Fruit fly (Drosophila melanogaster): ENCODE measurements around the gene Spn28B.

DNA sequence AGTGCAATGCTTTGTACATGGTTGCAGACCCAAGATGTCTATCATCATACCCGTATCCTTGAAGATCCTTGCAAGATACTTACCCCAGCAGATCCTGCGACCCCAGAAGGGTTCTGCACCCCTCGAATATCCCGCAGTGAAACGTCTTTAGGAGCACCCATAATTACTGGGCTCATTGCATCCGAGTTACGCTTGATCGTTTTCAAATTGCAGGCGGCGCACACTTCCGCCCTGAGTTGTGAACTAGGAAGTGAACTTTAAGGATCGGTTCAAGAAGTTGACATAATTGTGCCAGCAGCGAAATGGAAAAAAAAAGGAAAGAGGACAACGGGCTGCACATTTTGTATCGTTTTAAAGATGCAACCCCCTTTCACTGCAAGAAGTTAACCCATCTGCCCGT lies 36.8 kb downstream of the Spn28B start:
- no peak for TF ChIP-seq h (optimal IDR thresholded peaks at IDR 0.05)
- TF ChIP-seq Myc (optimal IDR thresholded peaks at IDR 0.05): no peak
- TF ChIP-seq psq (optimal IDR thresholded peaks at IDR 0.05): no peak
- TF ChIP-seq insv (optimal IDR thresholded peaks at IDR 0.05): no peak
- TF ChIP-seq ttk (optimal IDR thresholded peaks at IDR 0.05): no peak

Measured in Kc167 (cell line).